Worm (Caenorhabditis elegans): ENCODE results near the gene F29C4.4.
A peak's percentile ranks its signal among the peaks of the same experiment; 100 is the strongest.

- TF ChIP-seq flt-1 (GFP tag; IDR thresholded peaks at IDR 0.05) (0 out of 2 replicates have a peak, but pooled peaks have one; percentile 3), klf-2 (GFP tag; conservative IDR thresholded peaks at IDR 0.05) (no peak), T22C8.4 (GFP tag; IDR thresholded peaks at IDR 0.05) (peak; percentile 60), tab-1 (GFP tag; IDR thresholded peaks at IDR 0.05) (no peak), ztf-29 (GFP tag; IDR thresholded peaks at IDR 0.05) (no peak), med-1 (GFP tag; optimal IDR thresholded peaks at IDR 0.05; ENCODE audit: insufficient read depth) (no peak)
These were observed 14.7 kb downstream of the F29C4.4 start, which contains the start of the genes grld-1 and cox-6C for ce11 chrIV:125881-126781.
